Fruit fly (Drosophila melanogaster) Kc167 (cell line): ENCODE results near the gene CG32295.

Source experiments
- Myc ChIP-seq: fragments of >200 bp; optimal IDR thresholded peaks from 2 replicates; lab custom pipeline; 2017; ENCODE audit warnings: missing external identifiers
- Sin3A ChIP-seq: fragments of >200 bp; optimal IDR thresholded peaks from 2 replicates; lab custom pipeline; 2018; ENCODE audit warnings: missing external identifiers
- h ChIP-seq: fragments of >200 bp; optimal IDR thresholded peaks from 3 replicates; lab custom pipeline; 2018; ENCODE audit warnings: missing external identifiers
- psq ChIP-seq: fragments of >200 bp; optimal IDR thresholded peaks from 2 replicates; lab custom pipeline; 2017; ENCODE audit warnings: missing external identifiers

- TF ChIP-seq Sin3A = no peak
- no peak for TF ChIP-seq h (lab: Kevin White, UChicago)
- TF ChIP-seq Myc (lab: Kevin White, UChicago) = no peak
- TF ChIP-seq psq = no peak
Measured at dm6 chr3L:2568274-2568673, 41.5 kb upstream of the CG32295 start.
